Worm (Caenorhabditis elegans): ENCODE data around the gene ZC317.6.

The ZC317.6 gene

DNA sequence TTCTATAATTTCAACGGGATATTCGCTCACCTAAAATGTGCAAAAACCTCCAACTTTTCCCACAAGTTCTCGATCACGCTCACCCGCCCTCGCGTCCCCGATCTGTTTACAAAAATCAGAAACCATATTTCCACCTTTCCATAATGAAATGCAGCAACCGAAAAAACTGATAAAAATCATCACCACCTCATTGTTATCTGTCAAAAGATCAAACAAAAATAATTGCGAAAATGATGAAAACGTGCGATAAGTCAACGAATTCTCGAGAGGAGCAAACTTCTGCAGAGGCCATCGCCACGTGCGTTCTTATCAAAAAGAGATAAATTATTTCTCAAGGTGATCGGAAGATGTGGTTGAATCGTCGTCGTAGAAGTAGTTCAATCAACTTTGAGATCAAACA, 43.4 kb downstream of the ZC317.6 start (continued):
- TF ChIP-seq egl-27 (tag; optimal IDR thresholded peaks at IDR 0.05) (peak; percentile 43), mbf-1 (tag; optimal IDR thresholded peaks at IDR 0.05) (no peak), ztf-4 (tag; optimal IDR thresholded peaks at IDR 0.05) (no peak), Y55F3AM.14 (GFP tag; optimal IDR thresholded peaks at IDR 0.05) (no peak), ZK546.5 (tag; optimal IDR thresholded peaks at IDR 0.05) (no peak), lin-11 (tag; optimal IDR thresholded peaks at IDR 0.05) (no peak), nhr-23 (tag; optimal IDR thresholded peaks at IDR 0.05) (peak; percentile 90), mdl-1 (tag; optimal IDR thresholded peaks at IDR 0.05) (peak; percentile 85 to 93), zag-1 (tag; optimal IDR thresholded peaks at IDR 0.05) (no peak)

DNA sequence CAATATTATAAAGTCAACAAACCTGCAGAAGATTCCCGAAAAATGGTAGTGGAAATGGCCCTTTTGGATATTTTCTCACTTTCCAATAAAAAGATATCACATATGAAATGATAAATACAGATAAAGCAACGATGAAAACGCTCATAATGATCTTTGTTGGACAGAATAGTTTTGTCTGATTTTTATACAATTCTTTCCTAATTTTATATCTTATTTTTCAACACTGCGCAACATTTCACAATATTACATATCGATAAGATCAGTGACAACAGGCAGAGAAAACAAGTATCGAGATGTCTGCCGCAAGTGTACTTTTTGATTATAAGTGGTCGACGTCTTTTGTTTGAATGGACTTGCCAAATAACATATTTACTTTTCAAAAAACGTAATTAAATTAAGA, 45.3 kb downstream of the ZC317.6 start, which contains the start of gene cyp-14A5:
TSS of gene cyp-14A5 (minus strand) at position 163 of the 400 bp plus-strand sequence.
- TF ChIP-seq nhr-129 (tag; optimal IDR thresholded peaks at IDR 0.05) = peak; percentile 26
- no peak for TF ChIP-seq unc-39 (tag; optimal IDR thresholded peaks at IDR 0.05)
- TF ChIP-seq dmd-4 (tag; optimal IDR thresholded peaks at IDR 0.05) = no peak

DNA sequence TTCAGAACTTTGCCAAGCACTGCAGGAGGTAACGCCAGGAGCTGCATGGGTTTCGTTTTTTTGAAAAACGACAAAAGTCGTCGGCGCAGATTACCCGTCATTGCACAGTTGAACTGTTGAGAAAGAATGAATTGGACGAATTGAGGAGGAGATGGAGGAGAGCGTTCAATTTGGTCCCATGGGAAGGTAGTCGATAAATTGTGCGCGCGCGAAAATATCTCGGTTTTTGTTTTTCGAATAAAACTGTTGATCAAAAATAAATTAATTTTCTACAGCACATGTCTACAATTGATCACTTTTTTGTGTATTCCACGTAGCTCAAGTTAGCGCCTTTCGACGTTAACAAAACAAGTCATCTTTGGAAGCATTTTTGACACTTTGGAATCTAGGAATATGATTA, 48.5 kb downstream of the ZC317.6 start, which contains the start of gene F08F3.6:
TSS of gene F08F3.6 (minus strand) at position 153 of the 400 bp plus-strand sequence.
- no peak for TF ChIP-seq unc-55 (GFP tag; optimal IDR thresholded peaks at IDR 0.05)
- no peak for TF ChIP-seq ztf-4 (tag; optimal IDR thresholded peaks at IDR 0.05)
- TF ChIP-seq ztf-1 (GFP tag; conservative IDR thresholded peaks at IDR 0.05) = no peak
- no peak for TF ChIP-seq alr-1 (tag; optimal IDR thresholded peaks at IDR 0.05)
- TF ChIP-seq ceh-82 (tag; optimal IDR thresholded peaks at IDR 0.05) = no peak
- no peak for TF ChIP-seq Y55F3AM.14 (GFP tag; optimal IDR thresholded peaks at IDR 0.05)
